Worm (Caenorhabditis elegans): Measurements from ENCODE around the gene F25B5.6.

F25B5.6 gene

ce11 chrIII:5950756-5951345, 2.3 kb upstream of the F25B5.6 start:
- no peak for TF ChIP-seq vab-7 (GFP tag; IDR thresholded peaks at IDR 0.05)
- TF ChIP-seq php-3 (GFP tag; IDR thresholded peaks at IDR 0.05), result peak; percentile 14; the same call in 1 of the 2 replicates
- TF ChIP-seq pqm-1 (tag; optimal IDR thresholded peaks at IDR 0.05), result peak; percentile 12
- TF ChIP-seq mdt-29 (GFP tag; IDR thresholded peaks at IDR 0.05), result no peak
- peak; percentile 15 for TF ChIP-seq hlh-30 (tag; optimal IDR thresholded peaks at IDR 0.05; ENCODE audit: insufficient read depth)
- no peak for TF ChIP-seq T26A8.4 (GFP tag; IDR thresholded peaks at IDR 0.05)
- TF ChIP-seq unc-62 (GFP tag; optimal IDR thresholded peaks at IDR 0.05 in 1 of 2), result peak in 1 of 2 experiments; percentile 93
- TF ChIP-seq unc-62 (tag; optimal IDR thresholded peaks at IDR 0.05), result no peak
- peak; percentile 32 for TF ChIP-seq mes-2 (tag; optimal IDR thresholded peaks at IDR 0.05; ENCODE audit: poor library complexity, severe bottlenecking)
- TF ChIP-seq hlh-11 (tag; optimal IDR thresholded peaks at IDR 0.05), result peak; percentile 42
- TF ChIP-seq dmd-8 (GFP tag; IDR thresholded peaks at IDR 0.05), result no peak
- TF ChIP-seq hmg-1.1 (GFP tag; IDR thresholded peaks at IDR 0.05), result peak; percentile 26; the same call in 1 of the 2 replicates
- 0 out of 2 replicates have a peak, but pooled peaks have one; percentile 20 for TF ChIP-seq lin-1 (GFP tag; IDR thresholded peaks at IDR 0.05)
- peak; percentile 8 for TF ChIP-seq nhr-28 (tag; optimal IDR thresholded peaks at IDR 0.05)
- 0 out of 4 replicates have a peak, but pooled peaks have one; percentile 25 to 49 for TF ChIP-seq madf-5 (GFP tag; IDR thresholded peaks at IDR 0.05)
- TF ChIP-seq Y48G9A.11 (GFP tag; IDR thresholded peaks at IDR 0.05), result no peak
- TF ChIP-seq daf-16 (GFP tag; optimal IDR thresholded peaks at IDR 0.05), result no peak
- TF ChIP-seq daf-16 (tag; optimal IDR thresholded peaks at IDR 0.05), result peak; percentile 55
- TF ChIP-seq ces-1 (GFP tag; optimal IDR thresholded peaks at IDR 0.05), result no peak
- no peak for TF ChIP-seq lin-38 (GFP tag; IDR thresholded peaks at IDR 0.05)

- TF ChIP-seq F44E2.7 (GFP tag; IDR thresholded peaks at IDR 0.05) (no peak), mdt-29 (GFP tag; IDR thresholded peaks at IDR 0.05) (no peak), egl-27 (tag; optimal IDR thresholded peaks at IDR 0.05) (no peak), snpc-4 (tag; optimal IDR thresholded peaks at IDR 0.05) (no peak), dmd-9 (GFP tag; IDR thresholded peaks at IDR 0.05) (no peak), ztf-7 (tag; optimal IDR thresholded peaks at IDR 0.05) (no peak), lin-39 (tag; optimal IDR thresholded peaks at IDR 0.05) (no peak), D1046.2 (GFP tag; IDR thresholded peaks at IDR 0.05) (no peak), T20F7.1 (GFP tag; optimal IDR thresholded peaks at IDR 0.05) (no peak), egl-43 (GFP tag; IDR thresholded peaks at IDR 0.05) (0 out of 2 replicates have a peak, but pooled peaks have one; percentile 5), lin-38 (GFP tag; IDR thresholded peaks at IDR 0.05) (no peak; the same call in 1 of the 2 replicates), mdl-1 (tag; optimal IDR thresholded peaks at IDR 0.05) (no peak), ctbp-1 (GFP tag; IDR thresholded peaks at IDR 0.05) (peak; percentile 50; the same call in 1 of the 2 replicates), daf-16 (GFP tag; optimal IDR thresholded peaks at IDR 0.05) (peak in 1 of 2 experiments; percentile 56), daf-16 (tag; optimal IDR thresholded peaks at IDR 0.05) (no peak), nhr-11 (tag; optimal IDR thresholded peaks at IDR 0.05) (peak; percentile 4), mep-1 (tag; optimal IDR thresholded peaks at IDR 0.05) (peak; percentile 54), dmd-6 (GFP tag; IDR thresholded peaks at IDR 0.05) (peak; percentile 10; the same call in 1 of the 2 replicates), set-16 (GFP tag; IDR thresholded peaks at IDR 0.05) (peak; percentile 48; the same call in 1 of the 2 replicates), dpl-1 (GFP tag; optimal IDR thresholded peaks at IDR 0.05) (no peak), hif-1 (tag; optimal IDR thresholded peaks at IDR 0.05) (peak in 1 of 2 experiments; percentile 16), hlh-30 (tag; optimal IDR thresholded peaks at IDR 0.05; ENCODE audit: insufficient read depth) (peak; percentile 2), T26A8.4 (GFP tag; IDR thresholded peaks at IDR 0.05) (no peak), hlh-11 (tag; optimal IDR thresholded peaks at IDR 0.05) (peak; percentile 57), ZK546.5 (tag; optimal IDR thresholded peaks at IDR 0.05) (no peak), madf-5 (GFP tag; IDR thresholded peaks at IDR 0.05) (no peak), spr-1 (tag; optimal IDR thresholded peaks at IDR 0.05) (no peak), hmg-1.1 (GFP tag; IDR thresholded peaks at IDR 0.05) (peak; percentile 59), zip-2 (tag; optimal IDR thresholded peaks at IDR 0.05) (no peak), ceh-20 (GFP tag; IDR thresholded peaks at IDR 0.05) (peak; percentile 56), rbr-2 (tag; optimal IDR thresholded peaks at IDR 0.05) (peak; percentile 36), fos-1 (tag; optimal IDR thresholded peaks at IDR 0.05) (no peak), zip-11 (GFP tag; IDR thresholded peaks at IDR 0.05) (no peak), nhr-25 (tag; optimal IDR thresholded peaks at IDR 0.05; ENCODE audit: borderline replicate concordance, insufficient read depth) (no peak), ceh-44 (GFP tag; IDR thresholded peaks at IDR 0.05) (no peak), pha-4 (GFP tag; IDR thresholded peaks at IDR 0.05) (peak; percentile 42; the same call in 1 of the 2 replicates), pha-4 (tag; optimal IDR thresholded peaks at IDR 0.05) (no peak)
These were observed 1.3 kb upstream of the F25B5.6 start for ce11 chrIII:5949817-5950216.
